Worm (Caenorhabditis elegans) whole organism, L3 larva: ENCODE data around the gene pho-12.
A peak's percentile ranks its signal among the peaks of the same experiment; 100 is the strongest.

Source experiments
- R02D3.7 ChIP-seq: fragments of 150-350 bp; optimal IDR thresholded peaks from 2 replicates; lab custom pipeline; 2014; ENCODE audit warnings: missing biosample characterization, missing genetic modification characterization
- ZK546.5 ChIP-seq: sonication (generic microtip); optimal IDR thresholded peaks from 2 replicates; lab custom pipeline; 2017; ENCODE audit warnings: missing biosample characterization, missing genetic modification characterization
- ama-1 ChIP-seq: fragments of 150-350 bp; optimal IDR thresholded peaks from 2 replicates; lab custom pipeline; 2018
- ceh-28 ChIP-seq: fragments of 150-350 bp; optimal IDR thresholded peaks from 2 replicates; lab custom pipeline; 2014; ENCODE audit warnings: missing biosample characterization, missing genetic modification reagents, missing genetic modification characterization
- ceh-82 ChIP-seq: fragments of 150-350 bp; optimal IDR thresholded peaks from 2 replicates; lab custom pipeline; 2014; ENCODE audit warnings: missing biosample characterization, missing genetic modification characterization
- ceh-9 ChIP-seq: sonication (generic microtip); optimal IDR thresholded peaks from 2 replicates; lab custom pipeline; 2018; ENCODE audit warnings: missing biosample characterization, missing genetic modification characterization
- egl-27 ChIP-seq: sonication (generic microtip); optimal IDR thresholded peaks from 4 replicates; lab custom pipeline; 2017; ENCODE audit warnings: missing biosample characterization, missing genetic modification reagents, missing genetic modification characterization
- egl-5 ChIP-seq: fragments of 150-350 bp; optimal IDR thresholded peaks from 2 replicates; lab custom pipeline; 2017; ENCODE audit warnings: missing biosample characterization, missing genetic modification reagents, missing genetic modification characterization, inconsistent platforms
- elt-2 ChIP-seq: sonication (generic microtip); optimal IDR thresholded peaks from 2 replicates; lab custom pipeline; 2016; ENCODE audit warnings: missing genetic modification reagents, mild to moderate bottlenecking, missing genetic modification characterization, missing compliant biosample characterization
- elt-3 ChIP-seq, 3 experiments: fragments of 150-350 bp in 1 of 3; sonication (generic microtip) in 2 of 3; optimal IDR thresholded peaks; 2 replicates in 2 of 3; 4 replicates in 1 of 3; lab custom pipeline; 2014 to 2017; ENCODE audit warnings: missing biosample characterization in 3 of 3, missing genetic modification characterization in 3 of 3
- eor-1 ChIP-seq, 2 experiments: fragments of 150-350 bp; optimal IDR thresholded peaks; 2 replicates each; lab custom pipeline; 2014 to 2018; ENCODE audit warnings: missing biosample characterization in 2 of 2, missing genetic modification characterization in 2 of 2
- fkh-10 ChIP-seq: sonication (generic microtip); optimal IDR thresholded peaks from 2 replicates; lab custom pipeline; 2017; ENCODE audit warnings: missing biosample characterization, missing genetic modification reagents, missing genetic modification characterization
- hmg-11 ChIP-seq: sonication (generic microtip); optimal IDR thresholded peaks from 2 replicates; lab custom pipeline; 2016; ENCODE audit warnings: missing genetic modification characterization, missing compliant biosample characterization
- jun-1 ChIP-seq: fragments of 150-350 bp; optimal IDR thresholded peaks from 2 replicates; lab custom pipeline; 2014; ENCODE audit warnings: missing biosample characterization, missing genetic modification reagents, missing genetic modification characterization
- lin-15B ChIP-seq: fragments of 150-350 bp; optimal IDR thresholded peaks from 2 replicates; lab custom pipeline; 2014; ENCODE audit warnings: missing biosample characterization, missing genetic modification characterization
- lin-39 ChIP-seq: fragments of 150-350 bp; optimal IDR thresholded peaks from 2 replicates; lab custom pipeline; 2018; ENCODE audit warnings: missing biosample characterization, missing genetic modification reagents, missing genetic modification characterization
- lsy-12 ChIP-seq: sonication (generic microtip); optimal IDR thresholded peaks from 2 replicates; lab custom pipeline; 2016; ENCODE audit warnings: mild to moderate bottlenecking, missing genetic modification characterization, missing compliant biosample characterization
- nfya-1 ChIP-seq: sonication (generic microtip); optimal IDR thresholded peaks from 2 replicates; lab custom pipeline; 2017; ENCODE audit warnings: missing genetic modification characterization, mild to moderate bottlenecking, missing compliant biosample characterization, antibody characterized with exemption, moderate library complexity; ENCODE audit not compliant: insufficient read depth
- nhr-11 ChIP-seq: fragments of 150-350 bp; optimal IDR thresholded peaks from 2 replicates; lab custom pipeline; 2014; ENCODE audit warnings: missing biosample characterization, missing genetic modification characterization
- nhr-12 ChIP-seq: fragments of 150-350 bp; optimal IDR thresholded peaks from 2 replicates; lab custom pipeline; 2014; ENCODE audit warnings: missing biosample characterization, missing genetic modification characterization
- nhr-23 ChIP-seq: fragments of 150-350 bp; optimal IDR thresholded peaks from 2 replicates; lab custom pipeline; 2014; ENCODE audit warnings: missing biosample characterization, missing genetic modification reagents, missing genetic modification characterization
- nhr-237 ChIP-seq: fragments of 150-350 bp; optimal IDR thresholded peaks from 2 replicates; lab custom pipeline; 2014; ENCODE audit warnings: missing biosample characterization, missing genetic modification characterization
- nhr-25 ChIP-seq: sonication (generic microtip); optimal IDR thresholded peaks from 2 replicates; lab custom pipeline; 2017; ENCODE audit warnings: missing biosample characterization, missing genetic modification characterization
- nhr-28 ChIP-seq: fragments of 150-350 bp; optimal IDR thresholded peaks from 2 replicates; lab custom pipeline; 2014; ENCODE audit warnings: missing biosample characterization, missing genetic modification characterization
- nhr-43 ChIP-seq: sonication (generic microtip); optimal IDR thresholded peaks from 2 replicates; lab custom pipeline; 2016; ENCODE audit warnings: mild to moderate bottlenecking, missing genetic modification characterization, missing compliant biosample characterization; ENCODE audit not compliant: poor library complexity, severe bottlenecking
- nhr-67 ChIP-seq: fragments of 150-350 bp; optimal IDR thresholded peaks from 2 replicates; lab custom pipeline; 2014; ENCODE audit warnings: missing biosample characterization, missing genetic modification characterization
- pha-4 ChIP-seq: fragments of 150-350 bp; optimal IDR thresholded peaks from 2 replicates; lab custom pipeline; 2014; ENCODE audit warnings: missing biosample characterization, missing genetic modification reagents, missing genetic modification characterization
- pqm-1 ChIP-seq: fragments of 150-350 bp; optimal IDR thresholded peaks from 2 replicates; lab custom pipeline; 2017; ENCODE audit warnings: missing biosample characterization, missing genetic modification characterization, inconsistent platforms
- sea-2 ChIP-seq: fragments of 150-350 bp; sonication (generic microtip); optimal IDR thresholded peaks from 4 replicates; lab custom pipeline; 2014; ENCODE audit warnings: missing biosample characterization, missing genetic modification reagents, missing genetic modification characterization
- skn-1 ChIP-seq: fragments of 150-350 bp; optimal IDR thresholded peaks from 2 replicates; lab custom pipeline; 2014; ENCODE audit warnings: missing biosample characterization, missing genetic modification characterization
- snpc-4 ChIP-seq: fragments of 150-350 bp; optimal IDR thresholded peaks from 2 replicates; lab custom pipeline; 2014; ENCODE audit warnings: missing biosample characterization, missing genetic modification characterization
- tbx-2 ChIP-seq: sonication (generic microtip); optimal IDR thresholded peaks from 2 replicates; lab custom pipeline; 2016; ENCODE audit warnings: mild to moderate bottlenecking, missing genetic modification characterization, missing compliant biosample characterization
- unc-39 ChIP-seq: sonication (generic microtip); optimal IDR thresholded peaks from 4 replicates; lab custom pipeline; 2017; ENCODE audit warnings: missing biosample characterization, missing genetic modification characterization
- zag-1 ChIP-seq: fragments of 150-350 bp; optimal IDR thresholded peaks from 2 replicates; lab custom pipeline; 2014; ENCODE audit warnings: missing biosample characterization, missing genetic modification characterization
- ztf-11 ChIP-seq: fragments of 150-350 bp; optimal IDR thresholded peaks from 2 replicates; lab custom pipeline; 2014; ENCODE audit warnings: missing biosample characterization, missing genetic modification characterization
- ztf-4 ChIP-seq: fragments of 150-350 bp; optimal IDR thresholded peaks from 2 replicates; lab custom pipeline; 2014; ENCODE audit warnings: missing biosample characterization, missing genetic modification characterization

pho-12 gene

ce11 chrII:5033935-5034334 lies 26.7 kb downstream of the pho-12 start, which contains the start of gene F33G12.3:
F33G12.3 (minus strand) TSS chrII:5034035.
- TF ChIP-seq nhr-12 (no peak), ZK546.5 (tag; lab: Kevin White, UChicago) (no peak), ceh-9 (no peak)

DNA sequence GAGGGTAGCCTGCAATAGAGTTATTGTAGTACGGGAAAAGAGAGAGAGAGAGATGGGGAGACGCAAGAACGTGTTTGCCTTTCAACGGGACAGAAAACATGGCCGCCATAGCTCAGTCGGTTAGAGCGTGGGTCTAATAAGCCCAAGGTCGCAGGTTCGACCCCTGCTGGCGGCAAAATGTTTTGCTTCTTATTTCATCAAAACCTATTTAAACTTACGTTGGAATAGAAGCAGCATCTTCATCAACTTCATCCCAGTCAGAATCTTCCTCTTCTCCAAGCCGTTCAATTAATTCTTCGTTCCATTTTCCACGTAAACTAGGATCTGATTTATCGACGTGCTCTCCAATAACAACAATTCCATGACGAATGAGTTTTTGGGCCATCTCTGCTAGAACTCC lies 27.9 kb downstream of the pho-12 start:
- TF ChIP-seq egl-27 (tag; lab: Kevin White, UChicago): peak; percentile 46
- peak; percentile 29 for TF ChIP-seq R02D3.7 (tag; lab: Kevin White, UChicago)
- TF ChIP-seq ceh-82 (tag; lab: Kevin White, UChicago): peak; percentile 29
- TF ChIP-seq snpc-4 (tag; lab: Kevin White, UChicago): peak; percentile 30
- peak; percentile 35 for TF ChIP-seq jun-1 (tag; lab: Kevin White, UChicago)
- peak; percentile 17 for TF ChIP-seq pqm-1
- TF ChIP-seq lin-15B: peak; percentile 34
- TF ChIP-seq nhr-67 (tag; lab: Kevin White, UChicago): no peak
- TF ChIP-seq pha-4 (tag; lab: Kevin White, UChicago): peak; percentile 38
- peak; percentile 63 for TF ChIP-seq nhr-43 (tag; lab: Kevin White, UChicago)
- peak; percentile 73 for TF ChIP-seq lsy-12 (tag; lab: Kevin White, UChicago)
- no peak for TF ChIP-seq nhr-23 (tag; lab: Kevin White, UChicago)
- peak; percentile 89 for TF ChIP-seq hmg-11 (tag; lab: Kevin White, UChicago)
- peak; percentile 57 for TF ChIP-seq nfya-1 (tag; lab: Kevin White, UChicago)
- no peak for TF ChIP-seq ceh-9
- TF ChIP-seq nhr-11 (tag; lab: Kevin White, UChicago): no peak
- TF ChIP-seq tbx-2 (tag; lab: Kevin White, UChicago): peak; percentile 19
- TF ChIP-seq ceh-28 (tag; lab: Kevin White, UChicago): no peak
- TF ChIP-seq lin-39 (tag; lab: Kevin White, UChicago): peak; percentile 58
- peak; percentile 87 for TF ChIP-seq elt-2 (tag; lab: Kevin White, UChicago)
- peak; percentile 40 for TF ChIP-seq nhr-25 (tag; lab: Kevin White, UChicago)

DNA sequence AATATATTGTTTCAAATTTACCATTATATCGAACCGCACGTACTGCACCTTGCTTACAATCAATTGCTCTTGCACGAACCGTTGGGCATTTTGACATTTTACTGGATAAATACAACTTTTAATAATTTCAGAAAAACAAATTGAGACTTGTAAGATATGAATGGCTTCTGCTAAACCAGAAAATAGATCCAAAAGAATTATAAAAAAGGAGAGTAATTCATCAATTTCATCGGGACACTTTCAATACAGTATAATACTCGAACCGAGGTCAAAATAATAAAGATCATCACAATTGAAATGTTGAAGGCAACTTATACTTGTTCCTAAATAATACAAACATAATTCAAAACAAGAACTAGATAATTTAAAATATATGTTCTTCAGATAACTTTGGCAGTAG lies 29.0 kb downstream of the pho-12 start, which contains the start of gene wdr-83:
Gene wdr-83 (minus strand): TSS at position 101 of the 400 bp plus-strand sequence.
- no peak for TF ChIP-seq zag-1
- no peak for TF ChIP-seq nhr-28 (tag; lab: Kevin White, UChicago)
- no peak for TF ChIP-seq lin-39 (tag; lab: Kevin White, UChicago)
- no peak for TF ChIP-seq ceh-28 (tag; lab: Kevin White, UChicago)
- TF ChIP-seq hmg-11 (tag; lab: Kevin White, UChicago): no peak
- TF ChIP-seq ztf-4 (tag; lab: Kevin White, UChicago): no peak
- no peak for TF ChIP-seq ZK546.5 (tag; lab: Kevin White, UChicago)

ce11 chrII:5027952-5028351 lies 32.7 kb downstream of the pho-12 start:
- TF ChIP-seq elt-3 (tag; optimal IDR thresholded peaks at IDR 0.05; lab: Kevin White, UChicago): no peak
- no peak for TF ChIP-seq fkh-10 (GFP tag; lab: Kevin White, UChicago)
- TF ChIP-seq ztf-11 (tag; lab: Kevin White, UChicago): no peak
- no peak for TF ChIP-seq R02D3.7 (tag; lab: Kevin White, UChicago)
- TF ChIP-seq unc-39: no peak
- no peak for TF ChIP-seq sea-2 (GFP tag; lab: Kevin White, UChicago)
- no peak for TF ChIP-seq nfya-1 (tag; lab: Kevin White, UChicago)
- no peak for TF ChIP-seq nhr-237
- TF ChIP-seq pqm-1: no peak
- TF ChIP-seq lin-39 (tag; lab: Kevin White, UChicago): no peak
- no peak for TF ChIP-seq skn-1
- no peak for TF ChIP-seq nhr-28 (tag; lab: Kevin White, UChicago)
- TF ChIP-seq ceh-9: no peak
- TF ChIP-seq nhr-23 (tag; lab: Kevin White, UChicago): no peak
- TF ChIP-seq pha-4 (tag; lab: Kevin White, UChicago): no peak
- no peak for TF ChIP-seq tbx-2 (tag; lab: Kevin White, UChicago)
- no peak for TF ChIP-seq egl-27 (tag; lab: Kevin White, UChicago)
- TF ChIP-seq ama-1 (lab: Kevin White, UChicago): no peak
- TF ChIP-seq eor-1 (tag; optimal IDR thresholded peaks at IDR 0.05; lab: Kevin White, UChicago): no peak
- no peak for TF ChIP-seq egl-5 (tag; lab: Kevin White, UChicago)
